Worm (Caenorhabditis elegans) whole organism, L1 larva: Measurements from ENCODE around the gene F53G2.13.

Experiments used
- aly-2 ChIP-seq: fragments of 150-350 bp; optimal IDR thresholded peaks from 2 replicates; lab custom pipeline; 2014; ENCODE audit warnings: missing biosample characterization, missing genetic modification characterization
- blmp-1 ChIP-seq: fragments of 150-350 bp; optimal IDR thresholded peaks from 2 replicates; lab custom pipeline; 2014; ENCODE audit warnings: missing biosample characterization, missing genetic modification characterization
- ceh-82 ChIP-seq, 3 experiments: fragments of 150-350 bp in 1 of 3; sonication (generic microtip) in 2 of 3; optimal IDR thresholded peaks; 2 replicates each; lab custom pipeline; 2014 to 2017; ENCODE audit warnings: missing biosample characterization in 3 of 3, missing genetic modification characterization in 3 of 3
- dpl-1 ChIP-seq, 3 experiments: fragments of 150-350 bp in 2 of 3; sonication (generic microtip) in 1 of 3; optimal IDR thresholded peaks; 2 replicates each; lab custom pipeline; 2014 to 2017; ENCODE audit warnings: missing biosample characterization in 3 of 3, missing genetic modification characterization in 3 of 3, missing genetic modification reagents in 3 of 3
- efl-3 ChIP-seq: fragments of 200-800 bp; sonication (Bioruptor generic); optimal IDR thresholded peaks from 2 replicates; lab custom pipeline; 2018; ENCODE audit warnings: mild to moderate bottlenecking, missing genetic modification characterization, missing compliant biosample characterization
- egl-27 ChIP-seq, 2 experiments: fragments of 150-350 bp in 1 of 2; sonication (generic microtip); optimal IDR thresholded peaks; 3 replicates each; lab custom pipeline; 2017 to 2018; ENCODE audit warnings: missing biosample characterization in 2 of 2, missing genetic modification characterization in 2 of 2, missing genetic modification reagents in 2 of 2
- grh-1 ChIP-seq: fragments of 200-800 bp; sonication (Bioruptor generic); IDR thresholded peaks from 2 replicates; pipeline ENCODE4 v1.3.6; 2022; ENCODE audit warnings: missing genetic modification reagents, missing genetic modification characterization, missing compliant biosample characterization
- lin-35 ChIP-seq, 2 experiments: fragments of 150-350 bp; optimal IDR thresholded peaks; 2 replicates each; lab custom pipeline; 2014; ENCODE audit warnings: missing biosample characterization in 2 of 2, missing genetic modification characterization in 2 of 2, missing genetic modification reagents in 2 of 2
- lsy-2 ChIP-seq, 2 experiments: fragments of 150-350 bp; optimal IDR thresholded peaks; 2 replicates each; lab custom pipeline; 2014; ENCODE audit warnings: missing biosample characterization in 2 of 2, missing genetic modification characterization in 2 of 2
- nhr-77 ChIP-seq: fragments of 150-350 bp; optimal IDR thresholded peaks from 2 replicates; lab custom pipeline; 2014; ENCODE audit warnings: missing biosample characterization, missing genetic modification characterization
- nhr-90 ChIP-seq: sonication (generic microtip); optimal IDR thresholded peaks from 2 replicates; lab custom pipeline; 2016; ENCODE audit warnings: mild to moderate bottlenecking, missing genetic modification characterization, missing compliant biosample characterization; ENCODE audit not compliant: poor library complexity
- pax-3 ChIP-seq: fragments of 200-800 bp; sonication (Bioruptor generic); optimal IDR thresholded peaks from 2 replicates; lab custom pipeline; 2018; ENCODE audit warnings: mild to moderate bottlenecking, missing genetic modification characterization, moderate library complexity, missing compliant biosample characterization
- ztf-11 ChIP-seq, 2 experiments: sonication (generic microtip); optimal IDR thresholded peaks; 2 replicates each; lab custom pipeline; 2016 to 2017; ENCODE audit warnings: missing genetic modification characterization in 2 of 2, missing biosample characterization in 1 of 2, missing compliant biosample characterization in 1 of 2

- TF ChIP-seq ztf-11 (tag; optimal IDR thresholded peaks at IDR 0.05; lab: Kevin White, UChicago): no peak
- no peak for TF ChIP-seq efl-3 (GFP tag; lab: Kevin White, UChicago)
- peak in 1 of 2 experiments; percentile 53 for TF ChIP-seq lin-35 (GFP tag; optimal IDR thresholded peaks at IDR 0.05; lab: Kevin White, UChicago)
- no peak for TF ChIP-seq grh-1 (GFP tag; lab: Robert Waterston, UW)
- TF ChIP-seq pax-3: no peak
- TF ChIP-seq aly-2 (tag; lab: Kevin White, UChicago): no peak
- TF ChIP-seq egl-27 (tag; optimal IDR thresholded peaks at IDR 0.05; lab: Kevin White, UChicago): no peak
- no peak for TF ChIP-seq ceh-82 (tag; optimal IDR thresholded peaks at IDR 0.05; lab: Kevin White, UChicago)
- no peak for TF ChIP-seq nhr-77 (tag; lab: Kevin White, UChicago)
- TF ChIP-seq nhr-90: no peak
- peak in 1 of 2 experiments; percentile 15 for TF ChIP-seq lsy-2 (tag; optimal IDR thresholded peaks at IDR 0.05; lab: Kevin White, UChicago)
- peak; percentile 75 for TF ChIP-seq blmp-1 (tag; lab: Kevin White, UChicago)
- peak in 2 of 3 experiments; percentile 20 to 21 for TF ChIP-seq dpl-1 (GFP tag; optimal IDR thresholded peaks at IDR 0.05; lab: Kevin White, UChicago)
These were observed 41.4 kb upstream of the F53G2.13 start for ce11 chrII:2442243-2442642.
